Fruit fly (Drosophila melanogaster): ENCODE data around the gene Lsp1gamma.
A peak's percentile ranks its signal among the peaks of the same experiment; 100 is the strongest.

Lsp1gamma gene

DNA sequence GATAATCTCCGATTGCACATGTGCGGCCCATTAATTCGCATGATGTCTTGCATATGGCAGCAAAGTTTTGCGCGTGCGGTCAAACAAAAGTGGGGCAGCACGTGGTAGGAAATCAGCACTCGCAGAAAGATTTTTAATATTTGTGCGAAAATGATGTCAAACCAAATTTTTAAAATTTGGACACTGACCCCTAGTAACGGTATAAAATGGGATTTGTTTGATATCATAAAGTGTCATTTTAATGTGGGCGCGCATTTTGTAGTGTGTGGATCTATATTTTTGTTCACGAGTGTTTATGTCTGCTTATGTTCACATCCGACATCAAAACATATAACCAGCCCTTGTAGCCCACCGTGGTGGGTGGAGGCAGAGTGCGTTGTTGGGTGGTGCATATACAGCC, 27.8 kb downstream of the Lsp1gamma start (continued):
- TF ChIP-seq D19B (GFP tag; optimal IDR thresholded peaks at IDR 0.05) (no peak), CoRest (tag; optimal IDR thresholded peaks at IDR 0.05) (peak; percentile 20), Oli (tag; optimal IDR thresholded peaks at IDR 0.05) (peak; percentile 41), CG3847 (GFP tag; IDR thresholded peaks at IDR 0.05) (0 out of 2 replicates have a peak, but pooled peaks have one; percentile 6), Vsx1 (GFP tag; optimal IDR thresholded peaks at IDR 0.05) (no peak), ap (GFP tag; IDR thresholded peaks at IDR 0.05) (0 out of 2 replicates have a peak, but pooled peaks have one; percentile 8), CHES-1-like (GFP tag; optimal IDR thresholded peaks at IDR 0.05) (no peak), CG13123 (GFP tag; optimal IDR thresholded peaks at IDR 0.05) (peak; percentile 36), pan (optimal IDR thresholded peaks at IDR 0.05) (no peak), pan (GFP tag; optimal IDR thresholded peaks at IDR 0.05 in 1 of 2, IDR thresholded peaks at IDR 0.05 in 1 of 2) (no peak), Tbp (GFP tag; optimal IDR thresholded peaks at IDR 0.05) (no peak), CG2116 (GFP tag; optimal IDR thresholded peaks at IDR 0.05) (no peak), CG6813 (GFP tag; optimal IDR thresholded peaks at IDR 0.05) (no peak), E2f2 (GFP tag; IDR thresholded peaks at IDR 0.05) (no peak), E2f1 (GFP tag; IDR thresholded peaks at IDR 0.05) (no peak), btn (GFP tag; optimal IDR thresholded peaks at IDR 0.05) (no peak), disco-r (GFP tag; optimal IDR thresholded peaks at IDR 0.05) (no peak), CG10959 (GFP tag; IDR thresholded peaks at IDR 0.05) (no peak), Atf6 (GFP tag; IDR thresholded peaks at IDR 0.05) (peak; percentile 54; the same call in 1 of the 2 replicates), D (optimal IDR thresholded peaks at IDR 0.05) (no peak), D (GFP tag; optimal IDR thresholded peaks at IDR 0.05) (no peak), Optix (GFP tag; IDR thresholded peaks at IDR 0.05) (no peak), salm (tag; optimal IDR thresholded peaks at IDR 0.05) (no peak), Dp (GFP tag; optimal IDR thresholded peaks at IDR 0.05) (no peak), CG8478 (optimal IDR thresholded peaks at IDR 0.05) (no peak), D19A (tag; optimal IDR thresholded peaks at IDR 0.05) (no peak), gcm2 (GFP tag; optimal IDR thresholded peaks at IDR 0.05) (no peak), ATbp (GFP tag; optimal IDR thresholded peaks at IDR 0.05) (no peak), Lim3 (GFP tag; IDR thresholded peaks at IDR 0.05) (no peak), Rfx (GFP tag; IDR thresholded peaks at IDR 0.05) (peak; percentile 66; the same call in 1 of the 2 replicates), cad (GFP tag; optimal IDR thresholded peaks at IDR 0.05) (no peak), Fer3 (tag; optimal IDR thresholded peaks at IDR 0.05) (peak; percentile 23), dimm (GFP tag; IDR thresholded peaks at IDR 0.05) (no peak), CG4730 (GFP tag; IDR thresholded peaks at IDR 0.05) (peak; percentile 38; the same call in 1 of the 2 replicates), run (tag; optimal IDR thresholded peaks at IDR 0.05) (no peak), ro (GFP tag; IDR thresholded peaks at IDR 0.05) (0 out of 2 replicates have a peak, but pooled peaks have one; percentile 20), zfh1 (GFP tag; IDR thresholded peaks at IDR 0.05) (no peak; the same call in 2 of the 3 replicates), H2.0 (GFP tag; IDR thresholded peaks at IDR 0.05) (no peak), CG17802 (tag; optimal IDR thresholded peaks at IDR 0.05) (no peak), Hr51 (GFP tag; optimal IDR thresholded peaks at IDR 0.05) (peak in 1 of 2 experiments; percentile 39), pum (GFP tag; optimal IDR thresholded peaks at IDR 0.05) (peak; percentile 35), vvl (GFP tag; IDR thresholded peaks at IDR 0.05) (peak; percentile 63), CG10209 (GFP tag; optimal IDR thresholded peaks at IDR 0.05) (peak; percentile 31), CG9817 (tag; optimal IDR thresholded peaks at IDR 0.05) (no peak), CG18011 (GFP tag; optimal IDR thresholded peaks at IDR 0.05) (no peak), mam (GFP tag; optimal IDR thresholded peaks at IDR 0.05) (peak; percentile 21), bbx (GFP tag; IDR thresholded peaks at IDR 0.05; ENCODE audit: partially characterized antibody) (no peak), CTCF (GFP tag; optimal IDR thresholded peaks at IDR 0.05) (no peak), zen (tag; optimal IDR thresholded peaks at IDR 0.05) (no peak), her (GFP tag; optimal IDR thresholded peaks at IDR 0.05) (no peak), Nf-YC (tag; optimal IDR thresholded peaks at IDR 0.05) (no peak), cato (GFP tag; optimal IDR thresholded peaks at IDR 0.05; ENCODE audit: borderline replicate concordance) (no peak), CG3407 (GFP tag; optimal IDR thresholded peaks at IDR 0.05) (no peak)

Measured in whole organism, embryonic.